Fruit fly (Drosophila melanogaster): ENCODE results near the gene chico.

The chico gene

DNA sequence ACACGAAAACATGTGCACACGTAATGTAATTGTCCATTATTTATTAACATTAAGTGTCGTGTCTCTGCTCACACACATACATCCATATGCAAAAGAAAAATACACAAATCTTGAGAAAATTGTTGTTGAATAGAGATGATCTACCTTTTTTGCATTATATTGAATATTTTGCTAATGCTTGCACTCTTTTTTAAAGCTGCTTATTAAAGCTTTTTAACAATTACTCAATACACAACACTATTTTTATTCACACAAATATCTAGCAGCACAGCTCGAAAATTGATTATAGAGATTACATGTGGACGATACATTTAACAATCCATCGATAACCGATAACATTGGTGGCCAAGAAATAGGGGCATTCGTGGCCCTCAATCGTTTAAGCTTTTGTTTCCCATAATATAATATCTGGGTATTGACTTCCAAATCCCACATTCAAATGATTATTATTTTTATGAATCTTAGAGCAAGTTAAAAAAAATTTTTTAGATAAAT lies 45.2 kb upstream of the chico start, which contains the start of gene Ufd4 (continued):
- TF ChIP-seq CG18476 (GFP tag; optimal IDR thresholded peaks at IDR 0.05) (peak; percentile 69), CG6654 (GFP tag; optimal IDR thresholded peaks at IDR 0.05) (no peak), HLHmδ (GFP tag; optimal IDR thresholded peaks at IDR 0.05) (no peak), Oaz (GFP tag; IDR thresholded peaks at IDR 0.05) (no peak), HmgZ (tag; optimal IDR thresholded peaks at IDR 0.05) (peak; percentile 64), Myb (GFP tag; optimal IDR thresholded peaks at IDR 0.05) (peak; percentile 21), toy (GFP tag; IDR thresholded peaks at IDR 0.05) (no peak), CG13123 (GFP tag; optimal IDR thresholded peaks at IDR 0.05) (peak; percentile 6), sima (GFP tag; optimal IDR thresholded peaks at IDR 0.05) (no peak), Xrp1 (GFP tag; IDR thresholded peaks at IDR 0.05) (peak; percentile 79), klu (GFP tag; IDR thresholded peaks at IDR 0.05) (no peak), az2 (GFP tag; optimal IDR thresholded peaks at IDR 0.05) (peak; percentile 72), ttk (GFP tag; IDR thresholded peaks at IDR 0.05) (no peak; the same call in 1 of the 2 replicates), psq (GFP tag; optimal IDR thresholded peaks at IDR 0.05) (no peak), CG10267 (tag; optimal IDR thresholded peaks at IDR 0.05) (peak; percentile 74), ash1 (GFP tag; optimal IDR thresholded peaks at IDR 0.05) (no peak), sc (optimal IDR thresholded peaks at IDR 0.05) (no peak), sc (GFP tag; optimal IDR thresholded peaks at IDR 0.05) (no peak), CG18764 (GFP tag; optimal IDR thresholded peaks at IDR 0.05) (peak; percentile 50), gsb (GFP tag; IDR thresholded peaks at IDR 0.05) (no peak), CG11247 (GFP tag; IDR thresholded peaks at IDR 0.05) (no peak), CG8924 (tag; optimal IDR thresholded peaks at IDR 0.05) (peak; percentile 65), sisA (GFP tag; IDR thresholded peaks at IDR 0.05) (no peak), CG4707 (GFP tag; optimal IDR thresholded peaks at IDR 0.05) (no peak), unc-4 (GFP tag; IDR thresholded peaks at IDR 0.05; ENCODE audit: partially characterized antibody) (no peak; the same call in 1 of the 2 replicates), TFAM (GFP tag; optimal IDR thresholded peaks at IDR 0.05) (no peak), tll (GFP tag; optimal IDR thresholded peaks at IDR 0.05) (no peak), HmgD (GFP tag; optimal IDR thresholded peaks at IDR 0.05) (no peak), Dip3 (GFP tag; optimal IDR thresholded peaks at IDR 0.05) (peak; percentile 55), cas (GFP tag; IDR thresholded peaks at IDR 0.05) (no peak), esg (GFP tag; conservative IDR thresholded peaks at IDR 0.05) (no peak), Dref (GFP tag; IDR thresholded peaks at IDR 0.05) (peak; percentile 81), Ptx1 (GFP tag; IDR thresholded peaks at IDR 0.05) (no peak), bab2 (GFP tag; optimal IDR thresholded peaks at IDR 0.05) (peak; percentile 56), CG3065 (GFP tag; optimal IDR thresholded peaks at IDR 0.05) (no peak), CG11456 (GFP tag; IDR thresholded peaks at IDR 0.05) (no peak), CG16863 (GFP tag; optimal IDR thresholded peaks at IDR 0.05) (peak; percentile 63), ewg (GFP tag; optimal IDR thresholded peaks at IDR 0.05) (no peak), CG1529 (GFP tag; optimal IDR thresholded peaks at IDR 0.05) (no peak), dimm (GFP tag; IDR thresholded peaks at IDR 0.05) (no peak), CG2202 (tag; optimal IDR thresholded peaks at IDR 0.05) (peak; percentile 0), Abd-B (GFP tag; optimal IDR thresholded peaks at IDR 0.05) (no peak), CG7556 (GFP tag; optimal IDR thresholded peaks at IDR 0.05) (no peak), nau (GFP tag; optimal IDR thresholded peaks at IDR 0.05) (no peak), Mes4 (GFP tag; optimal IDR thresholded peaks at IDR 0.05) (peak; percentile 11), eve (GFP tag; optimal IDR thresholded peaks at IDR 0.05) (no peak), ken (GFP tag; IDR thresholded peaks at IDR 0.05) (no peak; the same call in 2 of the 3 replicates), Chrac-16 (GFP tag; optimal IDR thresholded peaks at IDR 0.05) (peak; percentile 55), CG30020 (tag; optimal IDR thresholded peaks at IDR 0.05) (peak; percentile 95), bbx (GFP tag; IDR thresholded peaks at IDR 0.05; ENCODE audit: partially characterized antibody) (peak; percentile 61; the same call in 1 of the 2 replicates), CkIIα-i1 (GFP tag; IDR thresholded peaks at IDR 0.05) (no peak), insv (GFP tag; optimal IDR thresholded peaks at IDR 0.05) (no peak)
